Worm (Caenorhabditis elegans) whole organism, young adult: ENCODE results near the gene sec-20.

Experiments
- F57A8.1 ChIP-seq: fragments of 200-800 bp; sonication (Bioruptor generic); optimal IDR thresholded peaks from 2 replicates; lab custom pipeline; 2018; ENCODE audit warnings: mild to moderate bottlenecking, missing genetic modification characterization, moderate library complexity, missing compliant biosample characterization
- K11D2.4 ChIP-seq: fragments of 200-800 bp; sonication (Bioruptor generic); IDR thresholded peaks from 2 replicates; pipeline ENCODE4 v1.3.6; 2022; ENCODE audit warnings: missing genetic modification reagents, missing genetic modification characterization, missing compliant biosample characterization
- T26A5.8 ChIP-seq: sonication (generic microtip); optimal IDR thresholded peaks from 2 replicates; lab custom pipeline; 2016; ENCODE audit warnings: missing genetic modification characterization, missing compliant biosample characterization
- Y53F4B.3 ChIP-seq: fragments of 200-800 bp; sonication (Bioruptor generic); IDR thresholded peaks from 2 replicates; pipeline ENCODE4 v1.3.6; 2022; ENCODE audit warnings: missing genetic modification reagents, missing genetic modification characterization, missing compliant biosample characterization
- ZK185.1 ChIP-seq: sonication (generic microtip); optimal IDR thresholded peaks from 2 replicates; lab custom pipeline; 2016; ENCODE audit warnings: mild to moderate bottlenecking, missing genetic modification characterization, missing compliant biosample characterization; ENCODE audit not compliant: poor library complexity, severe bottlenecking
- ama-1 ChIP-seq, 3 experiments: fragments of 150-350 bp in 1 of 3; sonication (generic microtip) in 2 of 3; optimal IDR thresholded peaks; 2 replicates each; lab custom pipeline; 2014 to 2018; ENCODE audit warnings: missing biosample characterization in 2 of 3, missing genetic modification characterization in 2 of 3, missing genetic modification reagents in 2 of 3
- attf-5 ChIP-seq: fragments of 200-800 bp; sonication (Bioruptor generic); optimal IDR thresholded peaks from 2 replicates; lab custom pipeline; 2018; ENCODE audit warnings: mild to moderate bottlenecking, missing genetic modification characterization, missing compliant biosample characterization
- pbrm-1 ChIP-seq: fragments of 200-800 bp; sonication (Bioruptor generic); IDR thresholded peaks from 2 replicates; pipeline ENCODE4 v1.3.6; 2022; ENCODE audit warnings: missing genetic modification reagents, missing genetic modification characterization, missing compliant biosample characterization
- pha-4 ChIP-seq: fragments of 150-350 bp; sonication (generic microtip); optimal IDR thresholded peaks from 2 replicates; lab custom pipeline; 2014; ENCODE audit warnings: missing biosample characterization, missing genetic modification reagents, missing genetic modification characterization
- rcor-1 ChIP-seq: fragments of 200-800 bp; sonication (Bioruptor generic); IDR thresholded peaks from 2 replicates; pipeline ENCODE4 v1.3.6; 2022; ENCODE audit warnings: missing genetic modification reagents, missing genetic modification characterization, missing compliant biosample characterization
- ztf-25 ChIP-seq: fragments of 200-800 bp; sonication (Bioruptor generic); IDR thresholded peaks from 2 replicates; pipeline ENCODE4 v1.3.6; 2022; ENCODE audit warnings: missing genetic modification reagents, missing genetic modification characterization, missing compliant biosample characterization

DNA sequence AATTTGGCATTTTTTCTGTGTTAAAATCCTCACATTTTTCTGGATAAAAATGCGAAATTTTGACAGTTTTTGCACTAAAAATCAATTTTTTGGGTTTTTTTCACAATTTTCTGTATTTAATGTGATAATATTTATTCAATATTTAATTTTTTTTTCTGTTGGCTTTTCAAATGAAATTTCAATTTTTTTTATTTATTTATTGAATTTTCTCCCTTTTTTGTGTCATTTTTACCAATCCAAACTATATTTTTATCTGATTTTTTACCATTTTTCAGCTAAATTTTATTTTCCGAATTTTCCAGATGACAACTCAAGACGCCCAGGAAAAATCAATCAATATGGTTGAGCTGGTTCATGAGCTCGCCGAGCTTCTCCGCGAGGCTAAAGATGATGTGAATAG, 2.3 kb downstream of the sec-20 start, which contains the start of gene F40G9.17:
- TF ChIP-seq ama-1 (optimal IDR thresholded peaks at IDR 0.05; lab: Kevin White, UChicago) = no peak
- TF ChIP-seq ama-1 (GFP tag; optimal IDR thresholded peaks at IDR 0.05; lab: Kevin White, UChicago) = no peak
- no peak for TF ChIP-seq ZK185.1 (tag; lab: Kevin White, UChicago)
- no peak for TF ChIP-seq F57A8.1 (GFP tag; lab: Kevin White, UChicago)
- TF ChIP-seq attf-5 (GFP tag; lab: Kevin White, UChicago) = no peak
- no peak for TF ChIP-seq Y53F4B.3 (GFP tag; lab: Robert Waterston, UW)
- no peak for TF ChIP-seq ztf-25 (GFP tag; lab: Robert Waterston, UW)
- no peak for TF ChIP-seq pha-4 (tag; lab: Kevin White, UChicago)
- TF ChIP-seq T26A5.8 (tag; lab: Kevin White, UChicago) = no peak
- TF ChIP-seq rcor-1 (GFP tag; lab: Robert Waterston, UW) = no peak
- TF ChIP-seq K11D2.4 = no peak
- no peak for TF ChIP-seq pbrm-1 (GFP tag; lab: Robert Waterston, UW)
